Fruit fly (Drosophila melanogaster): Measurements from ENCODE around the gene Alg1.

Gene Alg1

dm6 chr3R:17781371-17781770 lies 29.6 kb downstream of the Alg1 start (continued):
- TF ChIP-seq rib (GFP tag; IDR thresholded peaks at IDR 0.05) (peak; percentile 77), stc (GFP tag; IDR thresholded peaks at IDR 0.05) (peak; percentile 83), CG17328 (GFP tag; IDR thresholded peaks at IDR 0.05) (peak; percentile 72), CG16813 (GFP tag; IDR thresholded peaks at IDR 0.05; ENCODE audit: partially characterized antibody) (no peak), Sry-δ (GFP tag; optimal IDR thresholded peaks at IDR 0.05) (peak; percentile 44), dmrt99B (tag; optimal IDR thresholded peaks at IDR 0.05) (peak; percentile 87), CG1603 (tag; optimal IDR thresholded peaks at IDR 0.05) (peak; percentile 78), Doc3 (GFP tag; IDR thresholded peaks at IDR 0.05; ENCODE audit: partially characterized antibody) (no peak), ftz-f1 (GFP tag; optimal IDR thresholded peaks at IDR 0.05) (no peak), CG6175 (GFP tag; IDR thresholded peaks at IDR 0.05) (peak; percentile 68; the same call in 2 of the 3 replicates), B-H1 (GFP tag; IDR thresholded peaks at IDR 0.05) (peak; percentile 84), CG12236 (GFP tag; optimal IDR thresholded peaks at IDR 0.05) (peak; percentile 5), br (optimal IDR thresholded peaks at IDR 0.05) (no peak), Bdp1 (GFP tag; optimal IDR thresholded peaks at IDR 0.05) (peak; percentile 32), Aef1 (GFP tag; IDR thresholded peaks at IDR 0.05) (peak; percentile 85), bcd (GFP tag; optimal IDR thresholded peaks at IDR 0.05) (peak; percentile 61), CG17385 (GFP tag; optimal IDR thresholded peaks at IDR 0.05) (peak; percentile 74), gro (GFP tag; optimal IDR thresholded peaks at IDR 0.05) (peak; percentile 85), Ets97D (GFP tag; optimal IDR thresholded peaks at IDR 0.05) (peak; percentile 38), luna (GFP tag; optimal IDR thresholded peaks at IDR 0.05) (no peak), H15 (GFP tag; IDR thresholded peaks at IDR 0.05) (peak; percentile 85), unpg (GFP tag; optimal IDR thresholded peaks at IDR 0.05) (peak; percentile 89), Drgx (GFP tag; IDR thresholded peaks at IDR 0.05) (peak; percentile 86), CG7271 (tag; optimal IDR thresholded peaks at IDR 0.05) (no peak), Bgb (GFP tag; IDR thresholded peaks at IDR 0.05; ENCODE audit: partially characterized antibody) (no peak), cad (GFP tag; optimal IDR thresholded peaks at IDR 0.05) (no peak), hbn (GFP tag; IDR thresholded peaks at IDR 0.05; ENCODE audit: partially characterized antibody) (no peak), CG11093 (GFP tag; IDR thresholded peaks at IDR 0.05) (peak; percentile 42; the same call in 2 of the 3 replicates), CG7357 (GFP tag; IDR thresholded peaks at IDR 0.05) (peak; percentile 78), CG7987 (GFP tag; optimal IDR thresholded peaks at IDR 0.05) (peak; percentile 24), maf-S (GFP tag; optimal IDR thresholded peaks at IDR 0.05) (peak; percentile 76), CG4617 (GFP tag; optimal IDR thresholded peaks at IDR 0.05; ENCODE audit: borderline replicate concordance) (peak; percentile 4), CG5245 (GFP tag; optimal IDR thresholded peaks at IDR 0.05) (peak; percentile 25), Nf-YC (tag; optimal IDR thresholded peaks at IDR 0.05) (peak; percentile 87), Fer1 (GFP tag; optimal IDR thresholded peaks at IDR 0.05) (peak; percentile 77), kah (GFP tag; optimal IDR thresholded peaks at IDR 0.05) (peak; percentile 81), Ravus (GFP tag; IDR thresholded peaks at IDR 0.05) (peak; percentile 54), CG32532 (GFP tag; IDR thresholded peaks at IDR 0.05) (peak; percentile 94), stwl (tag; optimal IDR thresholded peaks at IDR 0.05) (no peak), E2f1 (GFP tag; IDR thresholded peaks at IDR 0.05) (peak; percentile 86), CG8388 (GFP tag; optimal IDR thresholded peaks at IDR 0.05) (peak; percentile 73), Opbp (GFP tag; IDR thresholded peaks at IDR 0.05; ENCODE audit: partially characterized antibody) (no peak), cg (GFP tag; optimal IDR thresholded peaks at IDR 0.05) (peak; percentile 40), her (GFP tag; optimal IDR thresholded peaks at IDR 0.05) (peak; percentile 69), CG12744 (GFP tag; optimal IDR thresholded peaks at IDR 0.05) (peak; percentile 42), CG2116 (GFP tag; optimal IDR thresholded peaks at IDR 0.05) (no peak), gt (GFP tag; IDR thresholded peaks at IDR 0.05) (peak; percentile 45; the same call in 1 of the 2 replicates), fd96Cb (tag; optimal IDR thresholded peaks at IDR 0.05) (peak; percentile 68), D19A (tag; optimal IDR thresholded peaks at IDR 0.05) (peak; percentile 67), CG8924 (tag; optimal IDR thresholded peaks at IDR 0.05) (peak; percentile 78), Gug (GFP tag; IDR thresholded peaks at IDR 0.05) (peak; percentile 69; the same call in 3 of the 4 replicates)
